Fruit fly (Drosophila melanogaster) S2 (cell line): ENCODE measurements around the gene Cyp4ac2.

Experiments
- CG8478 ChIP-seq: fragments of >200 bp; optimal IDR thresholded peaks from 2 replicates; lab custom pipeline; 2018
- CTCF ChIP-seq, 2 experiments: fragments of >200 bp; optimal IDR thresholded peaks; 2 replicates each; lab custom pipeline; 2018

DNA sequence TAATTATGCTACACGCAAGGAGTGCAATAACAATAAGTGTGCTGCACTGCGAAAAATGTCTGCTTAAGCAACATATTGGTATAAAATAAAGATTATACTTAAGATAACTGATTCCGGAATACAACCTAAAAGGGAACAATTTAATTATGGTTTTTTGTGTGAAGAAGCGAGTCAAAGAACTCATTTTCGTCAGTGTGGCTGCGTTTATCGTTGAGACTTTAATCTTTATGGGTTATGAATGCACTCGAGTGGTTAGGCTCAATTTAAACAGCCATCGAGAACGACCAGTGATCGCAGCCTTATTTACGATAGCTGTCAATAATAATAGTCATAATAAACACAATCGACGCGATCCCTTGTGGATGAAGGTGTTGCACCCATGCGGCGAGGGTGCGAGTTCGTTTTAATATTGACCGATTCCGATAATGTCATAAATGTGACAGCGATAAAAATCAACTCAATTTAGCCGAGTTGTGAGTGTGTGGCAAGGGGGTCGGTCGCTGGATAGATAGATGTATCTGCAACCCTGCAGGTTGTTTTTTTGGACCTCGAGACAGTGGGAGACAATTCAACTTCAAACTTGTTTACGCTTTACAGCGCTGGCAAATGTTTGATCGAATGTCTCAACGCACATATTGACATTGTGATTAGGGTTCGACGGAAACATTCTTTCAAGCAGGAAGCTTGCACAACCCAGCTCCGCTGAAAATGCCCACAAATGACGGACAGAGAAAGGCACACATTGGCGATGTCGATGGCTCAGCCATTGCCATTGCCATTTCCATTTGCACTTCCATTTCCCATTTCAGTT, 10.0 kb upstream of the Cyp4ac2 start:
- TF ChIP-seq CG8478 (lab: Kevin White, UChicago) (no peak), CTCF (optimal IDR thresholded peaks at IDR 0.05; lab: Kevin White, UChicago) (no peak)
